Worm (Caenorhabditis elegans) whole organism, young adult: ENCODE measurements around the gene T04H1.12.
A peak's percentile ranks its signal among the peaks of the same experiment; 100 is the strongest.

Experiments used
- B0035.1 ChIP-seq: sonication (generic microtip); optimal IDR thresholded peaks from 2 replicates; lab custom pipeline; 2016; ENCODE audit warnings: missing genetic modification characterization, mild to moderate bottlenecking, missing compliant biosample characterization, missing genotype, missing genetic modification reagents
- B0261.1 ChIP-seq: sonication (generic microtip); optimal IDR thresholded peaks from 2 replicates; lab custom pipeline; 2016; ENCODE audit warnings: mild to moderate bottlenecking, missing genetic modification characterization, moderate library complexity, missing compliant biosample characterization
- B0336.3 ChIP-seq: fragments of 200-800 bp; sonication (Bioruptor generic); IDR thresholded peaks from 2 replicates; pipeline ENCODE4 v1.3.6; 2022; ENCODE audit warnings: missing genetic modification characterization, missing compliant biosample characterization
- F10E7.11 ChIP-seq: sonication (generic microtip); optimal IDR thresholded peaks from 2 replicates; lab custom pipeline; 2017; ENCODE audit warnings: mild to moderate bottlenecking, missing genetic modification characterization, moderate library complexity, missing compliant biosample characterization
- F22D6.2 ChIP-seq: sonication (generic microtip); optimal IDR thresholded peaks from 2 replicates; lab custom pipeline; 2016; ENCODE audit warnings: mild to moderate bottlenecking, missing genetic modification characterization, missing compliant biosample characterization
- F39B2.1 ChIP-seq: fragments of 200-800 bp; sonication (Bioruptor generic); IDR thresholded peaks from 2 replicates; pipeline ENCODE4 v1.3.6; 2022; ENCODE audit warnings: missing genetic modification reagents, missing genetic modification characterization, missing compliant biosample characterization
- Y67H2A.10 ChIP-seq: fragments of 200-800 bp; sonication (Bioruptor generic); conservative IDR thresholded peaks from 2 replicates; pipeline ENCODE4 v1.3.6; 2022; ENCODE audit warnings: missing genetic modification reagents, missing genetic modification characterization, missing compliant biosample characterization
- attf-3 ChIP-seq: fragments of 200-800 bp; sonication (Bioruptor generic); conservative IDR thresholded peaks from 2 replicates; pipeline ENCODE4 v1.3.6; 2022; ENCODE audit warnings: missing genetic modification reagents, missing genetic modification characterization, missing compliant biosample characterization
- ccch-3 ChIP-seq: fragments of 200-800 bp; sonication (Bioruptor generic); optimal IDR thresholded peaks from 2 replicates; lab custom pipeline; 2018; ENCODE audit warnings: mild to moderate bottlenecking, missing genetic modification characterization, missing compliant biosample characterization
- cebp-2 ChIP-seq: fragments of 200-800 bp; sonication (Bioruptor generic); IDR thresholded peaks from 2 replicates; pipeline ENCODE4 v1.3.6; 2022; ENCODE audit warnings: missing genetic modification characterization, missing compliant biosample characterization
- ceh-91 ChIP-seq: fragments of 200-800 bp; sonication (Bioruptor generic); IDR thresholded peaks from 2 replicates; pipeline ENCODE4 v1.3.6; 2022; ENCODE audit warnings: missing genetic modification reagents, missing genetic modification characterization, missing compliant biosample characterization
- dox-1 ChIP-seq: fragments of 200-800 bp; sonication (Bioruptor generic); IDR thresholded peaks from 2 replicates; pipeline ENCODE4 v1.3.6; 2022; ENCODE audit warnings: missing genetic modification reagents, missing genetic modification characterization, missing compliant biosample characterization
- efl-1 ChIP-seq: fragments of 150-350 bp; optimal IDR thresholded peaks from 2 replicates; lab custom pipeline; 2014; ENCODE audit warnings: missing biosample characterization, missing genetic modification reagents, missing genetic modification characterization
- egl-44 ChIP-seq: fragments of 200-800 bp; sonication (Bioruptor generic); IDR thresholded peaks from 2 replicates; pipeline ENCODE4 v1.3.6; 2022; ENCODE audit warnings: missing genetic modification reagents, missing genetic modification characterization, missing compliant biosample characterization
- gei-17 ChIP-seq: fragments of 200-800 bp; sonication (Bioruptor generic); optimal IDR thresholded peaks from 2 replicates; lab custom pipeline; 2018; ENCODE audit warnings: mild to moderate bottlenecking, missing genetic modification characterization, missing compliant biosample characterization
- hlh-12 ChIP-seq: sonication (generic microtip); optimal IDR thresholded peaks from 2 replicates; lab custom pipeline; 2016; ENCODE audit warnings: missing genetic modification characterization, missing compliant biosample characterization
- hlh-26 ChIP-seq: fragments of 200-800 bp; sonication (Bioruptor generic); conservative IDR thresholded peaks from 2 replicates; pipeline ENCODE4 v1.3.6; 2022; ENCODE audit warnings: missing genetic modification reagents, missing genetic modification characterization, missing compliant biosample characterization
- hrde-1 ChIP-seq: sonication (generic microtip); optimal IDR thresholded peaks from 2 replicates; lab custom pipeline; 2016; ENCODE audit warnings: missing genetic modification characterization, mild to moderate bottlenecking, missing compliant biosample characterization, moderate library complexity, missing genotype, missing genetic modification reagents, borderline replicate concordance
- hsf-1 ChIP-seq: fragments of 200-800 bp; sonication (Bioruptor generic); IDR thresholded peaks from 2 replicates; pipeline ENCODE4 v1.3.6; 2022; ENCODE audit warnings: missing genetic modification reagents, missing genetic modification characterization, missing compliant biosample characterization
- let-526 ChIP-seq: fragments of 200-800 bp; sonication (Bioruptor generic); IDR thresholded peaks from 2 replicates; pipeline ENCODE4 v1.3.6; 2022; ENCODE audit warnings: missing genetic modification reagents, missing genetic modification characterization, missing compliant biosample characterization
- lin-40 ChIP-seq: sonication (generic microtip); optimal IDR thresholded peaks from 2 replicates; lab custom pipeline; 2016; ENCODE audit warnings: missing genetic modification characterization, mild to moderate bottlenecking, missing compliant biosample characterization, missing genotype, missing genetic modification reagents
- lir-1 ChIP-seq: fragments of 200-800 bp; sonication (Bioruptor generic); conservative IDR thresholded peaks from 2 replicates; pipeline ENCODE4 v1.3.6; 2022; ENCODE audit warnings: missing genetic modification reagents, missing genetic modification characterization, missing compliant biosample characterization
- madf-10 ChIP-seq: sonication (generic microtip); optimal IDR thresholded peaks from 2 replicates; lab custom pipeline; 2016; ENCODE audit warnings: mild to moderate bottlenecking, missing genetic modification characterization, missing compliant biosample characterization
- madf-3 ChIP-seq: fragments of 200-800 bp; sonication (Bioruptor generic); IDR thresholded peaks from 2 replicates; pipeline ENCODE4 v1.3.6; 2022; ENCODE audit warnings: missing genetic modification reagents, missing genetic modification characterization, missing compliant biosample characterization
- mcd-1 ChIP-seq: fragments of 200-800 bp; sonication (Bioruptor generic); IDR thresholded peaks from 2 replicates; pipeline ENCODE4 v1.3.6; 2022; ENCODE audit warnings: missing genetic modification reagents, missing genetic modification characterization, missing compliant biosample characterization
- mel-28 ChIP-seq: sonication (generic microtip); optimal IDR thresholded peaks from 2 replicates; lab custom pipeline; 2016; ENCODE audit warnings: borderline replicate concordance, mild to moderate bottlenecking, missing genetic modification characterization, missing compliant biosample characterization
- mxl-1 ChIP-seq: sonication (generic microtip); optimal IDR thresholded peaks from 2 replicates; lab custom pipeline; 2016; ENCODE audit warnings: missing genetic modification characterization, missing compliant biosample characterization
- nfya-1 ChIP-seq: sonication (generic microtip); optimal IDR thresholded peaks from 2 replicates; lab custom pipeline; 2017; ENCODE audit warnings: antibody characterized with exemption, missing compliant biosample characterization, missing genetic modification characterization, borderline replicate concordance; ENCODE audit not compliant: insufficient read depth
- nfya-2 ChIP-seq: fragments of 200-800 bp; sonication (Bioruptor generic); IDR thresholded peaks from 2 replicates; pipeline ENCODE4 v1.3.6; 2022; ENCODE audit warnings: missing genetic modification reagents, missing genetic modification characterization, missing compliant biosample characterization
- nhr-80 ChIP-seq: sonication (generic microtip); optimal IDR thresholded peaks from 2 replicates; lab custom pipeline; 2016; ENCODE audit warnings: missing genetic modification characterization, missing compliant biosample characterization
- pbrm-1 ChIP-seq: fragments of 200-800 bp; sonication (Bioruptor generic); IDR thresholded peaks from 2 replicates; pipeline ENCODE4 v1.3.6; 2022; ENCODE audit warnings: missing genetic modification reagents, missing genetic modification characterization, missing compliant biosample characterization
- pha-4 ChIP-seq: fragments of 150-350 bp; sonication (generic microtip); optimal IDR thresholded peaks from 2 replicates; lab custom pipeline; 2014; ENCODE audit warnings: missing biosample characterization, missing genetic modification reagents, missing genetic modification characterization
- repo-1 ChIP-seq: sonication (generic microtip); optimal IDR thresholded peaks from 2 replicates; lab custom pipeline; 2017; ENCODE audit warnings: mild to moderate bottlenecking, missing genetic modification characterization, missing compliant biosample characterization
- rpc-1 ChIP-seq, 2 experiments: fragments of 150-350 bp in 1 of 2; sonication (generic microtip) in 1 of 2; optimal IDR thresholded peaks; 2 replicates each; lab custom pipeline; 2014 to 2018; ENCODE audit warnings: missing biosample characterization in 1 of 2, missing genetic modification characterization in 1 of 2, missing genetic modification reagents in 1 of 2, missing genotype in 1 of 2
- sea-2 ChIP-seq: fragments of 200-800 bp; sonication (Bioruptor generic); IDR thresholded peaks from 2 replicates; pipeline ENCODE4 v1.3.6; 2022; ENCODE audit warnings: missing genetic modification characterization, missing compliant biosample characterization
- snpc-3.4 ChIP-seq: sonication (generic microtip); optimal IDR thresholded peaks from 2 replicates; lab custom pipeline; 2017; ENCODE audit warnings: missing genetic modification characterization, mild to moderate bottlenecking, missing compliant biosample characterization, antibody characterized with exemption, moderate library complexity, missing genotype, missing genetic modification reagents
- snpc-4 ChIP-seq, 5 experiments: fragments of 150-350 bp in 1 of 5; sonication (generic microtip) in 4 of 5; optimal IDR thresholded peaks; 2 replicates each; lab custom pipeline; 2014 to 2018; ENCODE audit warnings: missing genetic modification characterization in 5 of 5, missing biosample characterization in 3 of 5, antibody characterized with exemption in 2 of 5, mild to moderate bottlenecking in 2 of 5, missing compliant biosample characterization in 2 of 5, missing genotype in 2 of 5, moderate library complexity in 2 of 5, missing genetic modification reagents in 1 of 5
- unc-130 ChIP-seq: sonication (generic microtip); optimal IDR thresholded peaks from 2 replicates; lab custom pipeline; 2016; ENCODE audit warnings: missing genetic modification reagents, missing genetic modification characterization, missing compliant biosample characterization
- zim-3 ChIP-seq: sonication (generic microtip); optimal IDR thresholded peaks from 2 replicates; lab custom pipeline; 2017; ENCODE audit warnings: mild to moderate bottlenecking, missing genetic modification characterization, moderate library complexity, missing compliant biosample characterization
- ztf-18 ChIP-seq: sonication (generic microtip); optimal IDR thresholded peaks from 2 replicates; lab custom pipeline; 2016; ENCODE audit warnings: missing genotype, mild to moderate bottlenecking, missing genetic modification characterization, missing compliant biosample characterization
- ztf-3 ChIP-seq: fragments of 200-800 bp; sonication (Bioruptor generic); optimal IDR thresholded peaks from 2 replicates; lab custom pipeline; 2018; ENCODE audit warnings: mild to moderate bottlenecking, missing genetic modification characterization, missing compliant biosample characterization
- ztf-6 ChIP-seq: fragments of 200-800 bp; sonication (Bioruptor generic); IDR thresholded peaks from 2 replicates; pipeline ENCODE4 v1.3.6; 2022; ENCODE audit warnings: missing genetic modification reagents, missing genetic modification characterization, missing compliant biosample characterization

T04H1.12 gene

ce11 chrV:12303453-12304077 is 48.1 kb downstream of the T04H1.12 start (continued):
- TF ChIP-seq hlh-26 (GFP tag; lab: Robert Waterston, UW) = peak; percentile 87
- peak; percentile 67 for TF ChIP-seq nhr-80 (tag; lab: Kevin White, UChicago)
- TF ChIP-seq ztf-6 = peak; percentile 95
- peak; percentile 99 for TF ChIP-seq repo-1 (tag; lab: Kevin White, UChicago)
- peak; percentile 87 for TF ChIP-seq snpc-4 (GFP tag; optimal IDR thresholded peaks at IDR 0.05; lab: Kevin White, UChicago)
- peak in 3 of 4 experiments; percentile 83 to 87 (median 86) for TF ChIP-seq snpc-4 (tag; optimal IDR thresholded peaks at IDR 0.05; lab: Kevin White, UChicago)
- peak; percentile 99 for TF ChIP-seq zim-3
- TF ChIP-seq unc-130 (GFP tag; lab: Kevin White, UChicago) = peak; percentile 85
- peak; percentile 80 for TF ChIP-seq ceh-91 (GFP tag; lab: Robert Waterston, UW)
- TF ChIP-seq mxl-1 (tag; lab: Kevin White, UChicago) = peak; percentile 99
- peak; percentile 97 for TF ChIP-seq nfya-2 (GFP tag; lab: Robert Waterston, UW)
- TF ChIP-seq B0035.1 (tag; lab: Kevin White, UChicago) = peak; percentile 96
- peak; percentile 97 for TF ChIP-seq let-526
- TF ChIP-seq hlh-12 (tag; lab: Kevin White, UChicago) = peak; percentile 92
- TF ChIP-seq attf-3 (GFP tag; lab: Robert Waterston, UW) = peak; percentile 84
- TF ChIP-seq F22D6.2 (tag; lab: Kevin White, UChicago) = peak; percentile 90
- no peak for TF ChIP-seq pha-4
- TF ChIP-seq ccch-3 = peak; percentile 98
- peak; percentile 93 for TF ChIP-seq madf-10 (tag; lab: Kevin White, UChicago)
- TF ChIP-seq Y67H2A.10 (GFP tag; lab: Robert Waterston, UW) = peak; percentile 87
- peak; percentile 91 for TF ChIP-seq lin-40 (tag; lab: Kevin White, UChicago)
- peak; percentile 93 for TF ChIP-seq gei-17 (GFP tag; lab: Kevin White, UChicago)
- TF ChIP-seq mel-28 = peak; percentile 93
- peak; percentile 99 for TF ChIP-seq egl-44 (GFP tag; lab: Robert Waterston, UW)
- peak; percentile 100 for TF ChIP-seq cebp-2 (GFP tag; lab: Robert Waterston, UW)
- TF ChIP-seq snpc-3.4 (tag; lab: Kevin White, UChicago) = peak; percentile 91
- TF ChIP-seq madf-3 (GFP tag; lab: Robert Waterston, UW) = peak; percentile 95
- TF ChIP-seq F10E7.11 (tag; lab: Kevin White, UChicago) = peak; percentile 100
- TF ChIP-seq mcd-1 = peak; percentile 90
- no peak for TF ChIP-seq nfya-1 (tag; lab: Kevin White, UChicago)
- TF ChIP-seq B0336.3 = peak; percentile 99
- TF ChIP-seq sea-2 = peak; percentile 99
- peak; percentile 49 for TF ChIP-seq efl-1
- peak; percentile 90 for TF ChIP-seq pbrm-1 (GFP tag; lab: Robert Waterston, UW)
- peak; percentile 88 for TF ChIP-seq hsf-1 (GFP tag; lab: Robert Waterston, UW)
- peak; percentile 98 for TF ChIP-seq hrde-1 (tag; lab: Kevin White, UChicago)
- TF ChIP-seq B0261.1 (tag; lab: Kevin White, UChicago) = peak; percentile 99
- peak; percentile 87 for TF ChIP-seq ztf-3 (GFP tag; lab: Kevin White, UChicago)
- TF ChIP-seq lir-1 = peak; percentile 78; the same call in 1 of the 2 replicates
- peak; percentile 91 for TF ChIP-seq ztf-18 (tag; lab: Kevin White, UChicago)
- TF ChIP-seq rpc-1 (optimal IDR thresholded peaks at IDR 0.05; lab: Kevin White, UChicago) = peak; percentile 100
- peak; percentile 100 for TF ChIP-seq rpc-1 (tag; optimal IDR thresholded peaks at IDR 0.05; lab: Kevin White, UChicago)
- TF ChIP-seq F39B2.1 (GFP tag; lab: Robert Waterston, UW) = peak; percentile 96
- peak; percentile 99 for TF ChIP-seq dox-1
- TF ChIP-seq, all 124 proteins: peak for 121
